Fruit fly (Drosophila melanogaster) whole organism, prepupa: ENCODE data around the gene NetB.
A peak's percentile ranks its signal among the peaks of the same experiment; 100 is the strongest.

Experiments
- CG10631 ChIP-seq: fragments of 200-800 bp; sonication (Bioruptor generic); optimal IDR thresholded peaks from 2 replicates; lab custom pipeline; 2016; ENCODE audit warnings: missing biosample characterization, missing genetic modification characterization
- CG10669 ChIP-seq: fragments of 200-800 bp; sonication (Bioruptor generic); optimal IDR thresholded peaks from 3 replicates; lab custom pipeline; 2018; ENCODE audit warnings: missing biosample characterization, mild to moderate bottlenecking, missing genetic modification characterization, moderate library complexity
- CG11294 ChIP-seq: fragments of 200-800 bp; sonication (Bioruptor generic); IDR thresholded peaks from 2 replicates; pipeline ENCODE4 v1.3.6; 2022; ENCODE audit warnings: missing biosample characterization, missing genetic modification characterization
- CG11762 ChIP-seq: fragments of 200-800 bp; sonication (Bioruptor generic); optimal IDR thresholded peaks from 3 replicates; lab custom pipeline; 2016; ENCODE audit warnings: missing biosample characterization, missing genetic modification characterization; ENCODE audit not compliant: insufficient read depth
- CG11902 ChIP-seq: fragments of 200-800 bp; sonication (Bioruptor generic); optimal IDR thresholded peaks from 3 replicates; lab custom pipeline; 2016; ENCODE audit warnings: missing biosample characterization, missing genetic modification characterization
- CG15336 ChIP-seq: fragments of 200-800 bp; sonication (Bioruptor generic); IDR thresholded peaks from 2 replicates; pipeline ENCODE4 v1.3.6; 2022; ENCODE audit warnings: missing biosample characterization, missing genetic modification characterization
- CG16779 ChIP-seq: fragments of 200-800 bp; sonication (Bioruptor generic); optimal IDR thresholded peaks from 3 replicates; lab custom pipeline; 2017; ENCODE audit warnings: missing biosample characterization, mild to moderate bottlenecking, missing genetic modification characterization
- CG3032 ChIP-seq: fragments of 200-800 bp; optimal IDR thresholded peaks from 2 replicates; lab custom pipeline; 2019; ENCODE audit warnings: missing biosample characterization, mild to moderate bottlenecking, missing genetic modification characterization, moderate library complexity
- CG31627 ChIP-seq: fragments of 200-800 bp; sonication (Bioruptor generic); optimal IDR thresholded peaks from 3 replicates; lab custom pipeline; 2016; ENCODE audit warnings: missing biosample characterization, missing genetic modification characterization
- CG32006 ChIP-seq: fragments of 200-800 bp; sonication (Bioruptor generic); optimal IDR thresholded peaks from 3 replicates; lab custom pipeline; 2017; ENCODE audit warnings: missing biosample characterization, mild to moderate bottlenecking, missing genetic modification characterization
- CG3919 ChIP-seq: fragments of 200-800 bp; sonication (Bioruptor generic); optimal IDR thresholded peaks from 3 replicates; lab custom pipeline; 2016; ENCODE audit warnings: missing biosample characterization, missing genetic modification characterization
- CG4318 ChIP-seq: fragments of 200-800 bp; sonication (Bioruptor generic); optimal IDR thresholded peaks from 3 replicates; lab custom pipeline; 2017; ENCODE audit warnings: missing biosample characterization, mild to moderate bottlenecking, missing genetic modification characterization
- CG6163 ChIP-seq: fragments of 200-800 bp; sonication (Bioruptor generic); IDR thresholded peaks from 3 replicates; pipeline ENCODE4 v1.3.6; 2022; ENCODE audit warnings: missing biosample characterization, missing genetic modification characterization
- CG6276 ChIP-seq: fragments of 200-800 bp; sonication (Bioruptor generic); optimal IDR thresholded peaks from 2 replicates; lab custom pipeline; 2017; ENCODE audit warnings: missing biosample characterization, mild to moderate bottlenecking, missing genetic modification characterization
- CG6808 ChIP-seq: fragments of 200-800 bp; sonication (Bioruptor generic); optimal IDR thresholded peaks from 3 replicates; lab custom pipeline; 2017; ENCODE audit warnings: missing biosample characterization, missing genetic modification characterization, mild to moderate bottlenecking, moderate library complexity, missing genetic modification reagents
- CG7368 ChIP-seq: fragments of 200-800 bp; sonication (Bioruptor generic); optimal IDR thresholded peaks from 3 replicates; lab custom pipeline; 2016; ENCODE audit warnings: missing biosample characterization, missing genetic modification characterization
- CG8119 ChIP-seq: fragments of 200-800 bp; sonication (Bioruptor generic); IDR thresholded peaks from 3 replicates; pipeline ENCODE4 v1.3.6; 2022; ENCODE audit warnings: missing biosample characterization, missing genetic modification characterization
- CG8319 ChIP-seq: fragments of 200-800 bp; sonication (Bioruptor generic); optimal IDR thresholded peaks from 3 replicates; lab custom pipeline; 2016; ENCODE audit warnings: missing biosample characterization, missing genetic modification characterization
- CG8632 ChIP-seq: fragments of 200-800 bp; sonication (Bioruptor generic); optimal IDR thresholded peaks from 3 replicates; lab custom pipeline; 2016; ENCODE audit warnings: missing biosample characterization, missing genetic modification characterization
- CG9139 ChIP-seq: fragments of 200-800 bp; sonication (Bioruptor generic); optimal IDR thresholded peaks from 3 replicates; lab custom pipeline; 2017; ENCODE audit warnings: missing biosample characterization, mild to moderate bottlenecking, missing genetic modification characterization
- Eip75B ChIP-seq: fragments of 200-800 bp; sonication (Bioruptor generic); optimal IDR thresholded peaks from 3 replicates; lab custom pipeline; 2016; ENCODE audit warnings: missing biosample characterization, missing genetic modification characterization
- Eip93F ChIP-seq: fragments of 200-800 bp; sonication (Bioruptor generic); optimal IDR thresholded peaks from 2 replicates; lab custom pipeline; 2016; ENCODE audit warnings: missing biosample characterization, mild to moderate bottlenecking, missing genetic modification characterization
- Ets96B ChIP-seq: fragments of 200-800 bp; optimal IDR thresholded peaks from 2 replicates; lab custom pipeline; 2019; ENCODE audit warnings: missing biosample characterization, mild to moderate bottlenecking, missing genetic modification characterization, moderate library complexity
- Gug ChIP-seq: fragments of 200-800 bp; sonication (Bioruptor generic); IDR thresholded peaks from 2 replicates; pipeline ENCODE4 v1.3.6; 2022; ENCODE audit warnings: missing biosample characterization, missing genetic modification characterization
- Hr39 ChIP-seq: fragments of 200-800 bp; sonication (Bioruptor generic); optimal IDR thresholded peaks from 2 replicates; lab custom pipeline; 2016; ENCODE audit warnings: missing biosample characterization, missing genetic modification characterization
- OdsH ChIP-seq: fragments of 200-800 bp; sonication (Bioruptor generic); optimal IDR thresholded peaks from 3 replicates; lab custom pipeline; 2016; ENCODE audit warnings: missing biosample characterization, missing genetic modification characterization
- Smox ChIP-seq: fragments of 200-800 bp; sonication (Bioruptor generic); optimal IDR thresholded peaks from 3 replicates; lab custom pipeline; 2016; ENCODE audit warnings: missing biosample characterization, missing genetic modification characterization
- achi ChIP-seq: fragments of 200-800 bp; sonication (Bioruptor generic); optimal IDR thresholded peaks from 3 replicates; lab custom pipeline; 2016; ENCODE audit warnings: missing biosample characterization, missing genetic modification characterization
- acj6 ChIP-seq: fragments of 200-800 bp; sonication (Bioruptor generic); optimal IDR thresholded peaks from 3 replicates; lab custom pipeline; 2016; ENCODE audit warnings: missing biosample characterization, missing genetic modification characterization
- dac ChIP-seq: fragments of 200-800 bp; sonication (Bioruptor generic); optimal IDR thresholded peaks from 2 replicates; lab custom pipeline; 2017; ENCODE audit warnings: missing biosample characterization, mild to moderate bottlenecking, missing genetic modification characterization
- dsx ChIP-seq: fragments of 200-800 bp; optimal IDR thresholded peaks from 3 replicates; lab custom pipeline; 2019; ENCODE audit warnings: missing biosample characterization, mild to moderate bottlenecking, missing genetic modification characterization, moderate library complexity; ENCODE audit not compliant: poor library complexity, severe bottlenecking
- eg ChIP-seq: fragments of 200-800 bp; sonication (Bioruptor generic); IDR thresholded peaks from 3 replicates; pipeline ENCODE4 v1.3.6; 2022; ENCODE audit warnings: missing biosample characterization, missing genetic modification characterization
- esn ChIP-seq: fragments of 200-800 bp; sonication (Bioruptor generic); optimal IDR thresholded peaks from 2 replicates; lab custom pipeline; 2016; ENCODE audit warnings: missing biosample characterization, mild to moderate bottlenecking, missing genetic modification characterization, moderate library complexity
- fd59A ChIP-seq: fragments of 200-800 bp; sonication (Bioruptor generic); optimal IDR thresholded peaks from 2 replicates; lab custom pipeline; 2017; ENCODE audit warnings: missing biosample characterization, mild to moderate bottlenecking, missing genetic modification characterization, missing genetic modification reagents
- fd85E ChIP-seq: fragments of 200-800 bp; sonication (Bioruptor generic); optimal IDR thresholded peaks from 3 replicates; lab custom pipeline; 2016; ENCODE audit warnings: missing biosample characterization, missing genetic modification characterization
- fkh ChIP-seq: fragments of 200-800 bp; sonication (Bioruptor generic); optimal IDR thresholded peaks from 3 replicates; lab custom pipeline; 2017; ENCODE audit warnings: missing biosample characterization, mild to moderate bottlenecking, missing genetic modification characterization, moderate library complexity
- lz ChIP-seq: fragments of 200-800 bp; sonication (Bioruptor generic); optimal IDR thresholded peaks from 3 replicates; lab custom pipeline; 2016; ENCODE audit warnings: missing biosample characterization, missing genetic modification characterization
- net ChIP-seq: fragments of 200-800 bp; sonication (Bioruptor generic); optimal IDR thresholded peaks from 3 replicates; lab custom pipeline; 2016; ENCODE audit warnings: missing biosample characterization, missing genetic modification characterization
- pdm3 ChIP-seq: fragments of 200-800 bp; sonication (Bioruptor generic); optimal IDR thresholded peaks from 3 replicates; lab custom pipeline; 2016; ENCODE audit warnings: missing biosample characterization, missing genetic modification characterization
- salr ChIP-seq, 2 experiments: fragments of 200-800 bp; sonication (Bioruptor generic); optimal IDR thresholded peaks; 3 replicates each; lab custom pipeline; 2016 to 2018; ENCODE audit warnings: missing biosample characterization in 2 of 2, missing genetic modification characterization in 2 of 2, mild to moderate bottlenecking in 1 of 2
- spab ChIP-seq: fragments of 200-800 bp; sonication (Bioruptor generic); optimal IDR thresholded peaks from 2 replicates; lab custom pipeline; 2017; ENCODE audit warnings: missing biosample characterization, mild to moderate bottlenecking, missing genetic modification characterization, missing genetic modification reagents
- svp ChIP-seq: fragments of 200-800 bp; sonication (Bioruptor generic); peaks from one replicate; lab custom pipeline; 2016; ENCODE audit warnings: missing biosample characterization, missing genetic modification characterization
- vri ChIP-seq: fragments of 200-800 bp; sonication (Bioruptor generic); optimal IDR thresholded peaks from 3 replicates; lab custom pipeline; 2016; ENCODE audit warnings: missing biosample characterization, mild to moderate bottlenecking, missing genetic modification characterization

The NetB gene

dm6 chrX:14715180-14715579, 34.0 kb downstream of the NetB start (continued):
- TF ChIP-seq esn (GFP tag; lab: Kevin White, UChicago) (peak; percentile 38), CG7368 (GFP tag; lab: Kevin White, UChicago) (peak; percentile 3), Smox (no peak), CG11762 (no peak), pdm3 (GFP tag; lab: Kevin White, UChicago) (peak; percentile 44), CG10669 (GFP tag; lab: Kevin White, UChicago) (peak; percentile 45), Gug (GFP tag; lab: Robert Waterston, UW) (0 out of 2 replicates have a peak, but pooled peaks have one; percentile 20), CG4318 (GFP tag; lab: Kevin White, UChicago) (peak; percentile 17), fd85E (GFP tag; lab: Kevin White, UChicago) (no peak), CG8632 (GFP tag; lab: Kevin White, UChicago) (no peak)
- TF ChIP-seq, all 60 proteins: peak for 32

- TF ChIP-seq Gug (GFP tag; lab: Robert Waterston, UW) (no peak), CG3032 (tag; lab: Kevin White, UChicago) (no peak), CG8319 (GFP tag; lab: Kevin White, UChicago) (no peak), CG6808 (GFP tag; lab: Kevin White, UChicago) (no peak), Ets96B (tag; lab: Kevin White, UChicago) (no peak), eg (GFP tag; lab: Robert Waterston, UW) (no peak), CG6276 (no peak)
Measured at dm6 chrX:14712475-14712874, 36.7 kb downstream of the NetB start.

- no peak for TF ChIP-seq CG8119 (GFP tag; lab: Robert Waterston, UW)
- no peak for TF ChIP-seq lz
- TF ChIP-seq fd59A (GFP tag; lab: Kevin White, UChicago): no peak
- TF ChIP-seq CG11294 (GFP tag; lab: Robert Waterston, UW): no peak
- TF ChIP-seq Gug (GFP tag; lab: Robert Waterston, UW): no peak
Measured at dm6 chrX:14702058-14702457, 47.1 kb downstream of the NetB start, which contains the start of gene CG43088. CG43088 (plus strand) TSS chrX:14702358.

dm6 chrX:14689108-14689507, 60.1 kb downstream of the NetB start:
- TF ChIP-seq CG32006 (peak; percentile 78), esn (GFP tag; lab: Kevin White, UChicago) (peak; percentile 88), dac (GFP tag; lab: Kevin White, UChicago) (peak; percentile 39), lz (peak; percentile 87), Ets96B (tag; lab: Kevin White, UChicago) (peak; percentile 73), CG6163 (GFP tag; lab: Robert Waterston, UW) (peak; percentile 93), spab (peak; percentile 59), svp (GFP tag; lab: Kevin White, UChicago) (peak; percentile 95), CG16779 (peak; percentile 53), CG9139 (GFP tag; lab: Kevin White, UChicago) (peak; percentile 54), achi (GFP tag; lab: Kevin White, UChicago) (peak; percentile 84), Eip93F (GFP tag; lab: Kevin White, UChicago) (peak; percentile 40), CG11902 (GFP tag; lab: Kevin White, UChicago) (peak; percentile 89), CG11294 (GFP tag; lab: Robert Waterston, UW) (peak; percentile 52), salr (GFP tag; optimal IDR thresholded peaks at IDR 0.05; lab: Kevin White, UChicago) (peak; percentile 54 to 57), CG8119 (GFP tag; lab: Robert Waterston, UW) (peak; percentile 81), CG11762 (peak; percentile 69), CG31627 (GFP tag; lab: Kevin White, UChicago) (peak; percentile 88), CG15336 (GFP tag; lab: Robert Waterston, UW) (peak; percentile 89), dsx (peak; percentile 73), acj6 (peak; percentile 87), CG3919 (peak; percentile 86), vri (GFP tag; lab: Kevin White, UChicago) (peak; percentile 56), pdm3 (GFP tag; lab: Kevin White, UChicago) (peak; percentile 88), CG10669 (GFP tag; lab: Kevin White, UChicago) (peak; percentile 75), CG6276 (peak; percentile 75), Hr39 (peak; percentile 88), net (GFP tag; lab: Kevin White, UChicago) (peak; percentile 80), fd85E (GFP tag; lab: Kevin White, UChicago) (peak; percentile 49), eg (GFP tag; lab: Robert Waterston, UW) (peak; percentile 88), Eip75B (GFP tag; lab: Kevin White, UChicago) (peak; percentile 81), fkh (GFP tag; lab: Kevin White, UChicago) (no peak), OdsH (GFP tag; lab: Kevin White, UChicago) (peak; percentile 85), CG8319 (GFP tag; lab: Kevin White, UChicago) (peak; percentile 81), CG10631 (peak; percentile 81)
